Worm (Caenorhabditis elegans): Measurements from ENCODE around the gene tir-1.

Gene tir-1

ce11 chrIII:3887586-3887985 lies 13.9 kb downstream of the tir-1 start:
- TF ChIP-seq hmg-4 (GFP tag; optimal IDR thresholded peaks at IDR 0.05), result peak; percentile 18
- no peak for TF ChIP-seq tbx-11 (GFP tag; IDR thresholded peaks at IDR 0.05)

ce11 chrIII:3883146-3883545 lies 18.3 kb downstream of the tir-1 start:
- TF ChIP-seq ama-1 (optimal IDR thresholded peaks at IDR 0.05) (no peak), hmg-4 (GFP tag; optimal IDR thresholded peaks at IDR 0.05) (no peak), scrt-1 (GFP tag; IDR thresholded peaks at IDR 0.05) (no peak), sea-1 (GFP tag; conservative IDR thresholded peaks at IDR 0.05) (no peak), hmbx-1 (tag; optimal IDR thresholded peaks at IDR 0.05) (no peak), ceh-36 (tag; optimal IDR thresholded peaks at IDR 0.05) (no peak), flt-1 (GFP tag; IDR thresholded peaks at IDR 0.05) (no peak), pes-1 (GFP tag; IDR thresholded peaks at IDR 0.05) (no peak)

- TF ChIP-seq aly-1 (tag; optimal IDR thresholded peaks at IDR 0.05), result no peak
- no peak for TF ChIP-seq sea-1 (GFP tag; conservative IDR thresholded peaks at IDR 0.05)
- TF ChIP-seq scrt-1 (GFP tag; IDR thresholded peaks at IDR 0.05), result no peak
- TF ChIP-seq ceh-36 (tag; optimal IDR thresholded peaks at IDR 0.05), result no peak
- TF ChIP-seq flt-1 (GFP tag; IDR thresholded peaks at IDR 0.05), result no peak
- no peak for TF ChIP-seq ceh-13 (GFP tag; optimal IDR thresholded peaks at IDR 0.05)
- no peak for TF ChIP-seq F13C5.2 (tag; optimal IDR thresholded peaks at IDR 0.05)
- TF ChIP-seq ets-7 (tag; optimal IDR thresholded peaks at IDR 0.05), result no peak
- TF ChIP-seq hnd-1 (tag; optimal IDR thresholded peaks at IDR 0.05), result no peak
These were observed 22.3 kb downstream of the tir-1 start for ce11 chrIII:3878986-3879756.

ce11 chrIII:3876197-3876897 lies 25.1 kb downstream of the tir-1 start:
- TF ChIP-seq ets-7 (tag; optimal IDR thresholded peaks at IDR 0.05) (no peak), flt-1 (GFP tag; IDR thresholded peaks at IDR 0.05) (no peak), ceh-36 (tag; optimal IDR thresholded peaks at IDR 0.05) (peak; percentile 56), hmg-4 (GFP tag; optimal IDR thresholded peaks at IDR 0.05) (no peak), hnd-1 (tag; optimal IDR thresholded peaks at IDR 0.05) (no peak), aly-1 (tag; optimal IDR thresholded peaks at IDR 0.05) (no peak), B0310.2 (tag; optimal IDR thresholded peaks at IDR 0.05) (no peak)

- no peak for TF ChIP-seq ceh-36 (tag; optimal IDR thresholded peaks at IDR 0.05)
- TF ChIP-seq F13C5.2 (tag; optimal IDR thresholded peaks at IDR 0.05), result no peak
- TF ChIP-seq tbx-11 (GFP tag; IDR thresholded peaks at IDR 0.05), result no peak
- TF ChIP-seq ama-1 (optimal IDR thresholded peaks at IDR 0.05), result no peak
- no peak for TF ChIP-seq hnd-1 (tag; optimal IDR thresholded peaks at IDR 0.05)
- TF ChIP-seq hmbx-1 (tag; optimal IDR thresholded peaks at IDR 0.05), result no peak
- TF ChIP-seq tbx-37 (GFP tag; conservative IDR thresholded peaks at IDR 0.05), result no peak
- no peak for TF ChIP-seq hmg-4 (GFP tag; optimal IDR thresholded peaks at IDR 0.05)
- no peak for TF ChIP-seq flt-1 (GFP tag; IDR thresholded peaks at IDR 0.05)
- no peak for TF ChIP-seq ceh-13 (GFP tag; optimal IDR thresholded peaks at IDR 0.05)
These were observed 25.8 kb downstream of the tir-1 start for ce11 chrIII:3875608-3876007.

- TF ChIP-seq ceh-13 (GFP tag; optimal IDR thresholded peaks at IDR 0.05) (no peak), ceh-36 (tag; optimal IDR thresholded peaks at IDR 0.05) (no peak), hmbx-1 (tag; optimal IDR thresholded peaks at IDR 0.05) (no peak), ama-1 (optimal IDR thresholded peaks at IDR 0.05) (no peak), aly-1 (tag; optimal IDR thresholded peaks at IDR 0.05) (no peak), scrt-1 (GFP tag; IDR thresholded peaks at IDR 0.05) (no peak), tra-4 (tag; optimal IDR thresholded peaks at IDR 0.05) (no peak), pes-1 (GFP tag; IDR thresholded peaks at IDR 0.05) (no peak)
These were observed 26.5 kb downstream of the tir-1 start for ce11 chrIII:3874895-3875294.

- TF ChIP-seq ama-1 (optimal IDR thresholded peaks at IDR 0.05), result no peak
These were observed 26.9 kb downstream of the tir-1 start for ce11 chrIII:3874492-3874891.

ce11 chrIII:3873424-3873823 lies 28.0 kb downstream of the tir-1 start:
- TF ChIP-seq hmg-4 (GFP tag; optimal IDR thresholded peaks at IDR 0.05) (peak; percentile 48), tra-4 (tag; optimal IDR thresholded peaks at IDR 0.05) (no peak), sea-1 (GFP tag; conservative IDR thresholded peaks at IDR 0.05) (no peak)

ce11 chrIII:3872978-3873377 lies 28.5 kb downstream of the tir-1 start:
- TF ChIP-seq hmg-4 (GFP tag; optimal IDR thresholded peaks at IDR 0.05) (no peak), ama-1 (optimal IDR thresholded peaks at IDR 0.05) (peak; percentile 50)

All from whole organism, early embryonic.